Worm (Caenorhabditis elegans): ENCODE results near the gene T04G9.6.

Gene T04G9.6

ce11 chrX:806515-806914 is 21.8 kb upstream of the T04G9.6 start (continued):
- TF ChIP-seq hmg-1.1 (GFP tag; IDR thresholded peaks at IDR 0.05) (peak; percentile 100), pqm-1 (tag; optimal IDR thresholded peaks at IDR 0.05) (peak; percentile 69), ama-1 (optimal IDR thresholded peaks at IDR 0.05) (no peak), R02D3.7 (tag; optimal IDR thresholded peaks at IDR 0.05) (peak; percentile 38), nhr-76 (tag; optimal IDR thresholded peaks at IDR 0.05) (peak; percentile 83)

ce11 chrX:802478-802877 is 17.7 kb upstream of the T04G9.6 start, which contains the start of gene gtr-1:
Gene gtr-1 (plus strand): TSS chrX:802778.
- TF ChIP-seq ama-1 (optimal IDR thresholded peaks at IDR 0.05): no peak

ce11 chrX:790593-790992 is 5.8 kb upstream of the T04G9.6 start:
- TF ChIP-seq aha-1 (tag) (peak; percentile 92), dve-1 (tag; optimal IDR thresholded peaks at IDR 0.05; ENCODE audit: insufficient read depth) (no peak), nhr-76 (tag; optimal IDR thresholded peaks at IDR 0.05) (no peak), F44E2.7 (GFP tag; IDR thresholded peaks at IDR 0.05) (no peak), skn-1 (tag; optimal IDR thresholded peaks at IDR 0.05) (no peak)

ce11 chrX:789848-790247 is 5.1 kb upstream of the T04G9.6 start:
- TF ChIP-seq unc-62 (GFP tag; optimal IDR thresholded peaks at IDR 0.05 in 1 of 2): peak in 1 of 2 experiments; percentile 94
- TF ChIP-seq unc-62 (tag; optimal IDR thresholded peaks at IDR 0.05): no peak
- no peak for TF ChIP-seq arid-1 (GFP tag; conservative IDR thresholded peaks at IDR 0.05)
- TF ChIP-seq nhr-76 (tag; optimal IDR thresholded peaks at IDR 0.05): no peak
- TF ChIP-seq dve-1 (tag; optimal IDR thresholded peaks at IDR 0.05; ENCODE audit: insufficient read depth): no peak
- TF ChIP-seq rbr-2 (tag; optimal IDR thresholded peaks at IDR 0.05): no peak

ce11 chrX:787992-788391 is 3.2 kb upstream of the T04G9.6 start, which contains the start of gene attf-5:
Gene attf-5 (plus strand): TSS chrX:788353.
- TF ChIP-seq T26A8.4 (GFP tag; IDR thresholded peaks at IDR 0.05): no peak
- no peak for TF ChIP-seq unc-39 (tag; optimal IDR thresholded peaks at IDR 0.05)
- TF ChIP-seq hif-1 (tag; optimal IDR thresholded peaks at IDR 0.05): no peak
- TF ChIP-seq spr-3 (GFP tag; optimal IDR thresholded peaks at IDR 0.05): no peak
- TF ChIP-seq vab-7 (GFP tag; IDR thresholded peaks at IDR 0.05): no peak
- TF ChIP-seq lin-38 (GFP tag; IDR thresholded peaks at IDR 0.05): no peak
- TF ChIP-seq ceh-28 (tag; optimal IDR thresholded peaks at IDR 0.05): peak; percentile 18
- TF ChIP-seq F26F4.8 (GFP tag; conservative IDR thresholded peaks at IDR 0.05): no peak
- no peak for TF ChIP-seq gei-8 (GFP tag; optimal IDR thresholded peaks at IDR 0.05)

ce11 chrX:785368-785767 is 615 bp upstream of the T04G9.6 start:
- TF ChIP-seq F37D6.2 (tag; optimal IDR thresholded peaks at IDR 0.05) (peak; percentile 36), snpc-1.2 (GFP tag; IDR thresholded peaks at IDR 0.05) (no peak), duxl-1 (tag; optimal IDR thresholded peaks at IDR 0.05; ENCODE audit: poor library complexity) (peak; percentile 50), tra-1 (GFP tag; IDR thresholded peaks at IDR 0.05) (no peak), R02D3.7 (tag; optimal IDR thresholded peaks at IDR 0.05) (no peak), unc-62 (GFP tag; optimal IDR thresholded peaks at IDR 0.05 in 1 of 2) (peak in 1 of 2 experiments; percentile 75), unc-62 (tag; optimal IDR thresholded peaks at IDR 0.05) (no peak), rbr-2 (tag; optimal IDR thresholded peaks at IDR 0.05) (peak; percentile 42), nhr-237 (tag; optimal IDR thresholded peaks at IDR 0.05) (no peak), nhr-102 (tag; optimal IDR thresholded peaks at IDR 0.05) (no peak), egl-43 (GFP tag; IDR thresholded peaks at IDR 0.05) (no peak), nhr-11 (tag; optimal IDR thresholded peaks at IDR 0.05) (no peak), attf-4 (tag; optimal IDR thresholded peaks at IDR 0.05) (no peak), skn-1 (tag; optimal IDR thresholded peaks at IDR 0.05) (no peak), gei-8 (GFP tag; optimal IDR thresholded peaks at IDR 0.05) (no peak), tag-97 (GFP tag; IDR thresholded peaks at IDR 0.05) (no peak), madf-9 (GFP tag; conservative IDR thresholded peaks at IDR 0.05) (no peak), F10B5.3 (tag; optimal IDR thresholded peaks at IDR 0.05) (peak; percentile 81), zip-11 (GFP tag; IDR thresholded peaks at IDR 0.05) (no peak), ces-1 (GFP tag; optimal IDR thresholded peaks at IDR 0.05) (no peak), php-3 (GFP tag; IDR thresholded peaks at IDR 0.05) (no peak), madf-5 (GFP tag; IDR thresholded peaks at IDR 0.05) (no peak), pha-4 (GFP tag; IDR thresholded peaks at IDR 0.05) (no peak), pha-4 (tag; optimal IDR thresholded peaks at IDR 0.05) (no peak), nhr-28 (tag; optimal IDR thresholded peaks at IDR 0.05) (peak; percentile 18), unc-39 (tag; optimal IDR thresholded peaks at IDR 0.05) (no peak), hif-1 (tag; optimal IDR thresholded peaks at IDR 0.05) (no peak), egl-27 (tag; optimal IDR thresholded peaks at IDR 0.05) (no peak), snpc-4 (tag; optimal IDR thresholded peaks at IDR 0.05) (no peak)

Measured in whole organism, L4 larva.